Worm (Caenorhabditis elegans) whole organism, young adult: ENCODE data around the gene K09C6.7.

ENCODE experiments used
- D2030.7 ChIP-seq: fragments of 200-800 bp; sonication (Bioruptor generic); IDR thresholded peaks from 2 replicates; pipeline ENCODE4 v1.3.6; 2022; ENCODE audit warnings: missing genetic modification reagents, missing genetic modification characterization, missing compliant biosample characterization
- F55B11.4 ChIP-seq: sonication (generic microtip); optimal IDR thresholded peaks from 2 replicates; lab custom pipeline; 2016; ENCODE audit warnings: missing compliant biosample characterization, missing genetic modification characterization, borderline replicate concordance; ENCODE audit not compliant: insufficient read depth
- Y95B8A.8 ChIP-seq: fragments of 200-800 bp; sonication (Bioruptor generic); IDR thresholded peaks from 2 replicates; pipeline ENCODE4 v1.3.6; 2022; ENCODE audit warnings: missing genetic modification reagents, missing genetic modification characterization, missing compliant biosample characterization
- ama-1 ChIP-seq, 3 experiments: fragments of 150-350 bp in 1 of 3; sonication (generic microtip) in 2 of 3; optimal IDR thresholded peaks; 2 replicates each; lab custom pipeline; 2014 to 2018; ENCODE audit warnings: missing biosample characterization in 2 of 3, missing genetic modification characterization in 2 of 3, missing genetic modification reagents in 2 of 3
- ets-4 ChIP-seq: fragments of 200-800 bp; sonication (Bioruptor generic); optimal IDR thresholded peaks from 2 replicates; lab custom pipeline; 2018; ENCODE audit warnings: mild to moderate bottlenecking, missing genetic modification characterization, missing compliant biosample characterization
- madf-3 ChIP-seq: fragments of 200-800 bp; sonication (Bioruptor generic); IDR thresholded peaks from 2 replicates; pipeline ENCODE4 v1.3.6; 2022; ENCODE audit warnings: missing genetic modification reagents, missing genetic modification characterization, missing compliant biosample characterization
- pbrm-1 ChIP-seq: fragments of 200-800 bp; sonication (Bioruptor generic); IDR thresholded peaks from 2 replicates; pipeline ENCODE4 v1.3.6; 2022; ENCODE audit warnings: missing genetic modification reagents, missing genetic modification characterization, missing compliant biosample characterization

DNA sequence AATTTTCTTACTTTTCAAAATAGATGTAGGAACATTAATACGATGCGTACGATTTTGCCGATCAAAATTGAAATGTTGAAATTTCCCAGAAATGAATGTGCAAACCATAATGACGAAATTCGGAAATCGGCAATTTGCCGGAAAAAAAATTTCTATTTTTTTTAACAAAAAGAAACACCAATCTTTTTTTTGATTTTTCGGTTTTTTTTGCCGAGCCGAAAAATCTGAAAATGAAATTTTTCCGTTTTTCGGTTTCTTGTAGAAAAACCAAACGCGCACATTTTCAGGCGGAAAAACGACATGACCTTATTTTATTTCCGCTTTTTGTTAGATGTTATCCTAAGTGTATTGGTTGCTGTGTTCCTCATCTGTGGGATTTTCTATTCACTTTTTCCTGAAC is 8.6 kb upstream of the K09C6.7 start, which contains the start of gene srbc-13:
- TF ChIP-seq madf-3 (GFP tag; lab: Robert Waterston, UW) (no peak), F55B11.4 (tag; lab: Kevin White, UChicago) (no peak), ama-1 (optimal IDR thresholded peaks at IDR 0.05; lab: Kevin White, UChicago) (no peak), ama-1 (GFP tag; optimal IDR thresholded peaks at IDR 0.05; lab: Kevin White, UChicago) (no peak), D2030.7 (GFP tag; lab: Robert Waterston, UW) (no peak), ets-4 (GFP tag; lab: Kevin White, UChicago) (no peak), pbrm-1 (GFP tag; lab: Robert Waterston, UW) (no peak), Y95B8A.8 (GFP tag; lab: Robert Waterston, UW) (no peak)
